Fruit fly (Drosophila melanogaster) ovary, adult (tissue): ENCODE measurements around the gene mRpL24.

Source experiments
- CG17801 ChIP-seq: fragments of 200-800 bp; optimal IDR thresholded peaks from 2 replicates; lab custom pipeline; 2019; ENCODE audit warnings: missing biosample characterization, mild to moderate bottlenecking, missing genetic modification characterization, moderate library complexity; ENCODE audit not compliant: partially characterized antibody

The mRpL24 gene

dm6 chr2L:4903838-4904237 is 41.3 kb downstream of the mRpL24 start:
- TF ChIP-seq CG17801 (GFP tag; lab: Kevin White, UChicago), result no peak

- no peak for TF ChIP-seq CG17801 (GFP tag; lab: Kevin White, UChicago)
Observed at dm6 chr2L:4899599-4900559, 45.3 kb downstream of the mRpL24 start.

- no peak for TF ChIP-seq CG17801 (GFP tag; lab: Kevin White, UChicago)
Observed at dm6 chr2L:4898165-4898564, 47.0 kb downstream of the mRpL24 start.

- TF ChIP-seq CG17801 (GFP tag; lab: Kevin White, UChicago), result no peak
Observed at dm6 chr2L:4896484-4897205, 48.5 kb downstream of the mRpL24 start.

dm6 chr2L:4895902-4896301 is 49.3 kb downstream of the mRpL24 start:
- no peak for TF ChIP-seq CG17801 (GFP tag; lab: Kevin White, UChicago)
